Fruit fly (Drosophila melanogaster): ENCODE measurements around the gene Gbeta5.

Gbeta5 gene

DNA sequence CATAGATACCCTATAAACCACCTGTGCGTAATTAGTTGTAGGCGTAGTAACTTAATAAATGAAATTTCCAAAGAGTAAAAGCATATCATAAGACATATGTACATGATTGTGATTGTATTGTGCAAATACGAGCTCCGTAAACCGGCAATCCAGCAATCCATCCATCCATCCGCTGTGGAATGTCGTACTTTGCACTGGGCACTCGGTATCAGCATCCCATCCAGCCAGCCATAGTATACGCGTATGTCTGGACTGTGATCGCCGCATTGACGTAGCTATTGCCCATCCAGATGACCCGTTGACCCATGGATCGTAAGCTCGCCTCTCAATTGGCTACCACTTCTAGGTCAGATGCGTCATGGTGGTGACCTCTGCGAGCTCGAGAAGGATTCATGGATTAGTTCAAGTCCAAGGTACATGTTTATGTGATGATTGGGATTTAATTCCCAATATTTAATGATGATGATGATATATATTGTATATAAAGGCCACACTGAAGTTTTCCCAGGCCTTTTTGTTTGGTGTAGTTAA lies 6.9 kb upstream of the Gbeta5 start (continued):
- TF ChIP-seq Met (GFP tag; optimal IDR thresholded peaks at IDR 0.05) (no peak), CG34406 (GFP tag; optimal IDR thresholded peaks at IDR 0.05) (no peak), Hr38 (GFP tag; optimal IDR thresholded peaks at IDR 0.05) (no peak), svp (GFP tag) (peak; percentile 98), Hr4 (GFP tag; optimal IDR thresholded peaks at IDR 0.05) (no peak), CG11902 (GFP tag; optimal IDR thresholded peaks at IDR 0.05) (no peak), CG10631 (GFP tag; optimal IDR thresholded peaks at IDR 0.05) (no peak), dac (GFP tag; optimal IDR thresholded peaks at IDR 0.05) (no peak)

DNA sequence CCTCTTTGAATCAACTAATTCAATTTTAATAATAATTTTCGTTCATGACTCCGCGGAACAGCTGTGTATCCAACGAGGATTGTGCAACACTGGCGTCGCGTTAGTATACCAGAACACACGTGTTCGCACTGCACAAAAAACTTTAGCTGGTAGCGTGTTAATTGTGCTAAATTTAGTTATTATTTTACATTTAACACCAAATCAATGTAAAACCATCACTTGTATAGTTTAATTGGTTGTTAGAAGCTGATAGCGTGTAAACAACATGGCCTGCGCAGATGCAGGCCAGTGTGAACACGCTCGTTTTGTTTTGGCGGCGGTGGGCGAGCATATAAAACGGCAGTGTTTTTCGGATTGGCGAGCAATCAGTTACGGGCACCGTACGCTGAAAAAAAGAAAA lies 5.2 kb upstream of the Gbeta5 start, which contains the start of the genes Traf6 and GIIIspla2:
Gene Traf6, minus strand, starts transcription at position 93 of the 400 bp plus-strand sequence.
Gene GIIIspla2, plus strand, starts transcription at position 335 of the 400 bp plus-strand sequence.
- TF ChIP-seq topi (GFP tag; optimal IDR thresholded peaks at IDR 0.05) (peak; percentile 80), CG31627 (GFP tag; optimal IDR thresholded peaks at IDR 0.05) (peak; percentile 80), CG6854 (GFP tag; optimal IDR thresholded peaks at IDR 0.05) (peak; percentile 29), CG11762 (GFP tag; optimal IDR thresholded peaks at IDR 0.05; ENCODE audit: insufficient read depth) (no peak), net (GFP tag; optimal IDR thresholded peaks at IDR 0.05) (no peak), CG7368 (GFP tag; optimal IDR thresholded peaks at IDR 0.05) (no peak), fd59A (GFP tag; optimal IDR thresholded peaks at IDR 0.05) (peak; percentile 64), pdm3 (GFP tag; optimal IDR thresholded peaks at IDR 0.05) (peak; percentile 80), CG6792 (GFP tag; optimal IDR thresholded peaks at IDR 0.05) (peak; percentile 42), Met (GFP tag; optimal IDR thresholded peaks at IDR 0.05) (peak; percentile 78), CG8632 (GFP tag; optimal IDR thresholded peaks at IDR 0.05) (no peak), Smox (GFP tag; optimal IDR thresholded peaks at IDR 0.05) (no peak), dsx (GFP tag; optimal IDR thresholded peaks at IDR 0.05; ENCODE audit: poor library complexity, severe bottlenecking) (no peak), Hr39 (GFP tag; optimal IDR thresholded peaks at IDR 0.05) (peak; percentile 75), CG11902 (GFP tag; optimal IDR thresholded peaks at IDR 0.05) (peak; percentile 54), CG10669 (GFP tag; optimal IDR thresholded peaks at IDR 0.05) (peak; percentile 72), CG10631 (GFP tag; optimal IDR thresholded peaks at IDR 0.05) (peak; percentile 81), CG6163 (GFP tag; IDR thresholded peaks at IDR 0.05) (peak; percentile 86; the same call in 2 of the 3 replicates), eg (GFP tag; IDR thresholded peaks at IDR 0.05) (peak; percentile 83), CG6808 (GFP tag; optimal IDR thresholded peaks at IDR 0.05) (no peak), achi (GFP tag; optimal IDR thresholded peaks at IDR 0.05) (peak; percentile 69), Lpt (GFP tag; optimal IDR thresholded peaks at IDR 0.05) (peak; percentile 12), esn (GFP tag; optimal IDR thresholded peaks at IDR 0.05) (peak; percentile 83), ss (GFP tag; optimal IDR thresholded peaks at IDR 0.05) (no peak), Sox102F (GFP tag; optimal IDR thresholded peaks at IDR 0.05) (no peak), CG16779 (tag; optimal IDR thresholded peaks at IDR 0.05) (no peak), CG15336 (GFP tag; IDR thresholded peaks at IDR 0.05) (peak; percentile 80), CG8119 (GFP tag; IDR thresholded peaks at IDR 0.05) (peak; percentile 63), Eip93F (GFP tag; optimal IDR thresholded peaks at IDR 0.05) (no peak), OdsH (GFP tag; optimal IDR thresholded peaks at IDR 0.05) (no peak), acj6 (GFP tag; optimal IDR thresholded peaks at IDR 0.05) (peak; percentile 63), CG11294 (GFP tag; IDR thresholded peaks at IDR 0.05) (peak; percentile 64; the same call in 1 of the 2 replicates), Gug (GFP tag; IDR thresholded peaks at IDR 0.05) (peak; percentile 75), CG3032 (tag; optimal IDR thresholded peaks at IDR 0.05) (peak; percentile 80), dac (GFP tag; optimal IDR thresholded peaks at IDR 0.05) (peak; percentile 74), Eip75B (GFP tag; optimal IDR thresholded peaks at IDR 0.05) (peak; percentile 79), Sox15 (GFP tag; optimal IDR thresholded peaks at IDR 0.05) (peak; percentile 39), svp (GFP tag) (no peak), lz (GFP tag; optimal IDR thresholded peaks at IDR 0.05) (peak; percentile 85), CG34406 (GFP tag; optimal IDR thresholded peaks at IDR 0.05) (no peak), fd85E (GFP tag; optimal IDR thresholded peaks at IDR 0.05) (no peak), salr (GFP tag; optimal IDR thresholded peaks at IDR 0.05) (peak in 1 of 2 experiments; percentile 60), Eip78C (GFP tag) (peak; percentile 83), Hr38 (GFP tag; optimal IDR thresholded peaks at IDR 0.05) (no peak), vri (GFP tag; optimal IDR thresholded peaks at IDR 0.05) (no peak), CG3919 (GFP tag; optimal IDR thresholded peaks at IDR 0.05) (no peak), CG1621 (tag; optimal IDR thresholded peaks at IDR 0.05) (peak; percentile 68), CG8319 (GFP tag; optimal IDR thresholded peaks at IDR 0.05) (peak; percentile 33)
